Worm (Caenorhabditis elegans) whole organism, mixed stage, embryonic: ENCODE measurements around the gene srz-59.

Experiments
- hlh-1 ChIP-seq: fragments of 150-350 bp; optimal IDR thresholded peaks from 2 replicates; lab custom pipeline; 2014; ENCODE audit warnings: missing biosample characterization, missing genetic modification reagents, missing genetic modification characterization
- unc-39 ChIP-seq: fragments of 150-350 bp; optimal IDR thresholded peaks from 2 replicates; lab custom pipeline; 2014; ENCODE audit warnings: missing biosample characterization, missing genetic modification characterization
- ztf-11 ChIP-seq: fragments of 150-350 bp; optimal IDR thresholded peaks from 2 replicates; lab custom pipeline; 2014; ENCODE audit warnings: missing biosample characterization, missing genetic modification characterization

Gene srz-59

DNA sequence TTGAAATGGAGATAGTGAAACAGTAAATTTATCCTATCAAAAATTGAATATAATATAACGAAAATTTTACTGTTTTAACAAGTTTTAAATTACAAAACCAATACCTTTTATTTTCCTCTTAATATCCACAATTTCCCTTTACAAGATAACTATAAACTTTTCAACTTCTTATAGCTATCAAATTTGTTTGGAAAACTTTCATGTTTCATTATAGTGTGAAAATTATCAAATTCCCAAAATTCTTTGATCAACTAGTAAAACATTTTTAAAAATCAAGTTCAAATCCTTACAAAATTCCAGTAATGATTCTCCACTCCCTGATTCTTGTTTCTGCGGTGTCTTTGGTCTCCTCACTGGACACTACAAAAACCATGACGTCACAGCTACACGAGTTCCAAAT, 50.2 kb downstream of the srz-59 start, which contains the start of gene R05A10.1:
Gene R05A10.1, plus strand, starts transcription at position 301 of the 400 bp plus-strand sequence.
- TF ChIP-seq ztf-11 (tag; lab: Kevin White, UChicago): no peak
- no peak for TF ChIP-seq unc-39 (tag; lab: Kevin White, UChicago)
- no peak for TF ChIP-seq hlh-1 (tag; lab: Kevin White, UChicago)
